Fruit fly (Drosophila melanogaster): Measurements from ENCODE around the gene Mtr4.

Mtr4 gene

DNA sequence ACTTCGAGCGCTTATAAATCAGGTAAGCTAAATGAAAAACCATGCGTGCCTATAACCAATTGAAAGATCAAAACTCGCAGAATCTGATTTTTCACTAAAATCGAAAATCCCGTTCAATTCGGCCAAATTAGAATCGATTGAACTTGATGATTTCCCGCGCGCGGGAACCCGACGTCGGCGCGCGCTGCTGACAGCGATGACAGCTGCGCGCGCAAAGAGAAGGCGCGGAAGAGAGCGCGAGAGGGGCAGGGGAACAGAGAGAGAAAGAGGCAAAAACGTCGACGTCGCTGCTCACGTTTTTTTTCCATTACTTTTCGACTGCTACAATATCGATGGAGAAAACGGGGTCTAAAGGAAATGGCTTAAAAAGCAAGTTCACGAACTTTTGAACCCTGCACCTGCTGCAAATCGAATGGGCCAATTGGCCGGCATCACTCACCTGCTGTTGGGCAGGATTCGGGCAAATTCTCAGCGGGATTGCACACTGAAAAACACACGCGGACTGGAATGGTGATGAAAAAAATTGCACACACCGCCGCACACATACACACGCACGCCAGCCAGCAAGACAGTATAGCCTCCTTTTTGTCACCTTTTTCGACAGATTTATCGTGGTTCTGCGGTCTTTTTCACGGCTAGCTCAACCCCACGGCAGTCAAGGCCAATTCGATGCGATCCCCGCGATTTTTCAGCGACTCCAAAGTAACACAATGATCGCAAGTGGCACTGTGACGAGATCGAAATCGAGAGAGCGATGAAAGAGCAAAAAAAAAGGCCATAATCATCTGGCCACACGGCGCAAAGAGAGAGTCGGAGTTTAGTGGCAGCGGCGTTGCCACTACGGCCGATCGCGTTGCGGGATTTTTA, 4.4 kb upstream of the Mtr4 start, which contains the start of gene CycE (continued):
- TF ChIP-seq ase (GFP tag; IDR thresholded peaks at IDR 0.05) (no peak), ab (GFP tag; optimal IDR thresholded peaks at IDR 0.05) (no peak), emc (GFP tag; optimal IDR thresholded peaks at IDR 0.05) (no peak), CG15696 (tag; optimal IDR thresholded peaks at IDR 0.05) (no peak), CG16815 (GFP tag; optimal IDR thresholded peaks at IDR 0.05) (no peak), CG17385 (GFP tag; optimal IDR thresholded peaks at IDR 0.05) (no peak), CG13894 (tag; optimal IDR thresholded peaks at IDR 0.05) (no peak), CG3163 (GFP tag; optimal IDR thresholded peaks at IDR 0.05) (peak; percentile 88), da (GFP tag; optimal IDR thresholded peaks at IDR 0.05) (no peak), tna (GFP tag; IDR thresholded peaks at IDR 0.05; ENCODE audit: partially characterized antibody) (no peak), CG18262 (tag; optimal IDR thresholded peaks at IDR 0.05) (no peak), run (tag; optimal IDR thresholded peaks at IDR 0.05) (no peak), CG4282 (GFP tag; optimal IDR thresholded peaks at IDR 0.05) (no peak), NC2β (GFP tag; optimal IDR thresholded peaks at IDR 0.05) (no peak), sens (GFP tag) (no peak), CG1024 (GFP tag; IDR thresholded peaks at IDR 0.05) (no peak), bowl (GFP tag; IDR thresholded peaks at IDR 0.05) (no peak), CG18764 (GFP tag; optimal IDR thresholded peaks at IDR 0.05) (no peak), CG31441 (GFP tag; IDR thresholded peaks at IDR 0.05) (no peak), CG34422 (GFP tag; IDR thresholded peaks at IDR 0.05) (peak; percentile 93; the same call in 1 of the 3 replicates), HLH54F (GFP tag; optimal IDR thresholded peaks at IDR 0.05) (no peak), eyg (GFP tag; optimal IDR thresholded peaks at IDR 0.05) (no peak), knrl (GFP tag; IDR thresholded peaks at IDR 0.05; ENCODE audit: partially characterized antibody) (no peak), ERR (GFP tag; optimal IDR thresholded peaks at IDR 0.05) (no peak), Lhr (GFP tag; optimal IDR thresholded peaks at IDR 0.05) (no peak), Side (GFP tag; optimal IDR thresholded peaks at IDR 0.05) (no peak), CG30020 (tag; optimal IDR thresholded peaks at IDR 0.05) (no peak), chif (GFP tag; optimal IDR thresholded peaks at IDR 0.05) (no peak), CG17612 (GFP tag; IDR thresholded peaks at IDR 0.05) (no peak), vvl (GFP tag; IDR thresholded peaks at IDR 0.05) (no peak), CG9215 (GFP tag; IDR thresholded peaks at IDR 0.05) (no peak), CG18619 (GFP tag; optimal IDR thresholded peaks at IDR 0.05) (no peak), CG10565 (GFP tag; optimal IDR thresholded peaks at IDR 0.05) (no peak), corto (GFP tag; optimal IDR thresholded peaks at IDR 0.05) (no peak), CG7839 (tag; optimal IDR thresholded peaks at IDR 0.05) (no peak), Dad (GFP tag; optimal IDR thresholded peaks at IDR 0.05) (no peak), crol (GFP tag; IDR thresholded peaks at IDR 0.05) (peak; percentile 97), CG12659 (GFP tag; optimal IDR thresholded peaks at IDR 0.05) (no peak), wdn (GFP tag; IDR thresholded peaks at IDR 0.05) (no peak), lab (GFP tag; optimal IDR thresholded peaks at IDR 0.05) (no peak), ewg (GFP tag; optimal IDR thresholded peaks at IDR 0.05) (peak; percentile 34), tin (GFP tag; optimal IDR thresholded peaks at IDR 0.05) (no peak), Mad (GFP tag; optimal IDR thresholded peaks at IDR 0.05) (no peak), lilli (GFP tag; optimal IDR thresholded peaks at IDR 0.05) (no peak), ash1 (GFP tag; optimal IDR thresholded peaks at IDR 0.05) (no peak), HHEX (GFP tag; optimal IDR thresholded peaks at IDR 0.05) (no peak), CG12071 (GFP tag; optimal IDR thresholded peaks at IDR 0.05) (no peak), Atf3 (GFP tag; optimal IDR thresholded peaks at IDR 0.05) (no peak), Neu2 (GFP tag; optimal IDR thresholded peaks at IDR 0.05; ENCODE audit: borderline replicate concordance) (no peak), Rfx (GFP tag; IDR thresholded peaks at IDR 0.05) (no peak), al (GFP tag; IDR thresholded peaks at IDR 0.05) (no peak)
